Worm (Caenorhabditis elegans): ENCODE results near the gene fut-6.

fut-6 gene

DNA sequence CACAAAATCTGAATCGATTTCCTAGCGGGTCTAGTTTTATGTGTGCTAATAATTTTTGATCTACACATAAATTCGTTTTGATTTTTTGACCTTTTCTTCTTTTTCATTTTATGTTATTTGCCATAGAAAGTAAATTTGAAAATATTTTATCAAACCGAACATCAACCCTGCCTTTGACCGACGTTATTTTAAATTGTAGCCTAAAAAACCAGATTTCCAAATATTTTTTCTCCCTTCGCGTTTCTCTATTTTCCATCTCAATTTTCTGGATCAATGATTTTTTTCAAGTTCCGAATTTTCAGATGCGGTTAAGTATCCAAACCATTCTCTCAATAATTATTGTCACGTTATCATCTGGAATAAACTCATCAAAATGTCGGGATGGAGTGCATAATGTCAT, 22.2 kb upstream of the fut-6 start, which contains the start of gene T05A7.1:
Gene T05A7.1, plus strand, starts transcription at position 301 of the 400 bp plus-strand sequence.
- TF ChIP-seq lin-32 (GFP tag; optimal IDR thresholded peaks at IDR 0.05) (no peak), blmp-1 (tag; optimal IDR thresholded peaks at IDR 0.05) (no peak)

DNA sequence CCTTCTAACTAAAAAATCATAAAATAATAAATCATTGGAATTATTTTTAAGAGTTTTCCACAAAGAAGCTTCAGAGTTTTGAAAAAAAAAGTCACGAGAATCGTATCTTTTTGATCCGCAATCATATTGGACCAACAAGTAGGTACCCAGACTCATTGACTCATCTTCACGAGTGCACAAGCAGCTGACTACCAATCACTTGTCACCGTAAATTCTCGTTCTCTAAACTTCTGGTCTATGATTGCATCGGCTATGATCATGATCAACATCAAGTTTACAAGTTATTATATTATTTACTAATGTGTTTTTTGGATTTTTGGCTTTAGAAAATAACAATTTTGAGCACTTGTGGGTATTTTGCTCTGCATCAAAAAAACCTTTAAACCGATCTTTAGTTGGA, 20.5 kb upstream of the fut-6 start:
- TF ChIP-seq lin-32 (GFP tag; optimal IDR thresholded peaks at IDR 0.05) (no peak), hlh-1 (tag; optimal IDR thresholded peaks at IDR 0.05) (peak; percentile 75), unc-62 (GFP tag; optimal IDR thresholded peaks at IDR 0.05) (peak; percentile 40)

DNA sequence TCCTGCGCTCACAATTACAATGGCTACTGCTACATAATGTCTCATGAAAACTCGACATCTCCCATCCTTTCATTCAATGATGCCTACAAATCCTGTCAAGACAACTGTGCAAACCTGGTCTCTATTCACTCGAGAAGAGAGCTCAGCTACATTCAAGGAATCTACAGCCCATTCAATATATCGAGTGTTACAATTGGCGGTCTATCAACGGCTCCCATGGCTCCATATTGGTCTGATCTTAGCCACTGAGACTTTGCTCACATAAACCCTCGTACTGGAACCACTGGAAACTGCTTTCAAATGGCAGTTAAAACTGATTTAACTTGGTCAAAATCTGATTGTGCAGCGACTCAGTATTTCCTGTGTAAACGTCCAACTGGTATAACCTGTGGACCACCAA, 19.7 kb upstream of the fut-6 start, which contains the start of gene T05A7.3:
Gene T05A7.3, plus strand, starts transcription at position 301 of the 400 bp plus-strand sequence.
- no peak for TF ChIP-seq ceh-39 (tag; optimal IDR thresholded peaks at IDR 0.05)
- no peak for TF ChIP-seq ces-1 (GFP tag; optimal IDR thresholded peaks at IDR 0.05)
- no peak for TF ChIP-seq nhr-28 (tag; optimal IDR thresholded peaks at IDR 0.05)
- TF ChIP-seq lin-32 (GFP tag; optimal IDR thresholded peaks at IDR 0.05): no peak

DNA sequence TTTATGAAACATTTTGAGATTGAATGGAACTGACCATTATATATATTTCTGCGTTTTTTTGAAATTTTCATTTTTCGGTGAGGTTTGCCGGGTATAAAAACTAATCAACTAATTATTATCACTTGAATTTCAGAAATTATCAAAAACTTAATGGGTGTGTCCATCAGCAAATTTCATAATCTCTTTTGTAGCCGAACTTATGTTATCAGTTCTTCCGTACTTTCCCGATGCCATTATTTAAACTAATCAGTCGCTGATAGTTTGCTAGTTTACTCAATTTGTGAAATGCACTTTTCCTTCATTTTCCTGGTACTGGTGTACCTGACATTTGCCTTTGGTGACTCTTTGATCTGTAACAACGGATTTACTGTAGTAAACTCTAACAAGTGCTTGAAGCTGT, 18.5 kb upstream of the fut-6 start:
- TF ChIP-seq nhr-2 (tag; optimal IDR thresholded peaks at IDR 0.05) (no peak), lin-13 (tag; optimal IDR thresholded peaks at IDR 0.05) (no peak), ztf-11 (tag; optimal IDR thresholded peaks at IDR 0.05) (no peak), ceh-83 (GFP tag; optimal IDR thresholded peaks at IDR 0.05) (no peak), mab-5 (tag; optimal IDR thresholded peaks at IDR 0.05) (no peak), tbx-8 (GFP tag; optimal IDR thresholded peaks at IDR 0.05) (no peak), ham-2 (GFP tag; optimal IDR thresholded peaks at IDR 0.05) (no peak), pha-4 (tag; optimal IDR thresholded peaks at IDR 0.05) (no peak), unc-39 (tag; optimal IDR thresholded peaks at IDR 0.05) (no peak), nhr-12 (tag; optimal IDR thresholded peaks at IDR 0.05) (no peak)

DNA sequence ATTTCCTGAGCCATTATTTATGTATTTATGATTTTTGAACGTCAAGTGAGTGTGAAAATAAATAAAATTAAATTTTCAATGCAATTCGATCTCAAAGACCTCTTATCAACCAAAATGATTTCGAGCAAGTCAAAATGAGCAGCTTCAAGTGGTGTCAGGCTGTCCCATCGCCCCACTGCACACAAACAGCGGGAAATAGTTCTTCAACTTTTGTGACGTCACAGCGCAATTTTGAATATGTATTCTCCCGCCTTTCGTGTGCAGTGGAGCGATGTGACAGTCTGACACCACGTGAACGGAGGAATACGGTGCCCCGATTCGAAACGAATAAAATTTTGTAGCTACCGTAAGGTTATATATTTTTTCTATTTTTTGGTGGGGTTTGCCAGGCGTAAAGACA, 17.9 kb upstream of the fut-6 start:
- no peak for TF ChIP-seq ceh-43 (GFP tag; optimal IDR thresholded peaks at IDR 0.05)
- TF ChIP-seq blmp-1 (tag; optimal IDR thresholded peaks at IDR 0.05): no peak
- no peak for TF ChIP-seq cnd-1 (tag; optimal IDR thresholded peaks at IDR 0.05)
- no peak for TF ChIP-seq mab-5 (tag; optimal IDR thresholded peaks at IDR 0.05)
- TF ChIP-seq tbx-8 (GFP tag; optimal IDR thresholded peaks at IDR 0.05): no peak
- TF ChIP-seq drap-1 (GFP tag; optimal IDR thresholded peaks at IDR 0.05): no peak
- TF ChIP-seq unc-39 (tag; optimal IDR thresholded peaks at IDR 0.05): no peak
- no peak for TF ChIP-seq unc-120 (tag; optimal IDR thresholded peaks at IDR 0.05; ENCODE audit: poor library complexity, severe bottlenecking)
- TF ChIP-seq unc-62 (GFP tag; optimal IDR thresholded peaks at IDR 0.05): no peak
- no peak for TF ChIP-seq mls-2 (tag; optimal IDR thresholded peaks at IDR 0.05)
- TF ChIP-seq sem-2 (GFP tag; optimal IDR thresholded peaks at IDR 0.05): no peak
- no peak for TF ChIP-seq nhr-237 (tag; optimal IDR thresholded peaks at IDR 0.05)
- TF ChIP-seq nhr-28 (tag; optimal IDR thresholded peaks at IDR 0.05): no peak
- TF ChIP-seq lsy-2 (tag; optimal IDR thresholded peaks at IDR 0.05): no peak
- TF ChIP-seq M03D4.4 (tag; optimal IDR thresholded peaks at IDR 0.05): no peak
- no peak for TF ChIP-seq ceh-83 (GFP tag; optimal IDR thresholded peaks at IDR 0.05)
- TF ChIP-seq hlh-1 (tag; optimal IDR thresholded peaks at IDR 0.05): no peak
- TF ChIP-seq nhr-12 (tag; optimal IDR thresholded peaks at IDR 0.05): no peak
- TF ChIP-seq zip-8 (tag; optimal IDR thresholded peaks at IDR 0.05): no peak

DNA sequence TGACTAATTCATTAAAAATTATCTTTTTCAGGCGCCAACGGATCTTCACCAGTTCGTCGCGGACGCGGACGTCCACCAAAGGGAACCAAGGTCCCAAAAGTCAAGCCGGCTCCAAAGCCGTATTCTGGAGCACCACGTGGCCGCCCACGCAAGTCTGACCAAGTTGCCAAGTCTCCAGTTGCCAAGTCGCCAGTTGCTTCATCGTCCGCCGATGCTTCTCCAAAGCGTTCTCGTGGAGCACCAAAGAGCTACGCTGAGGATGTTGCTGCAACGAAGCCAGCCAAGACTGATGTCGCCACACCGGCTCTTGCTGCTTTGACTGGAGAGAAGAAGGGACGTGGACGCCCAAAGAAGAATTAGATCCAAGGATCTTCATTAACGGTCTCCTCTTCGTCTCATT, 17.5 kb upstream of the fut-6 start:
- no peak for TF ChIP-seq mab-5 (tag; optimal IDR thresholded peaks at IDR 0.05)
- no peak for TF ChIP-seq ceh-39 (tag; optimal IDR thresholded peaks at IDR 0.05)
- TF ChIP-seq ceh-43 (GFP tag; optimal IDR thresholded peaks at IDR 0.05): no peak
- no peak for TF ChIP-seq pha-4 (tag; optimal IDR thresholded peaks at IDR 0.05)
- TF ChIP-seq hlh-1 (tag; optimal IDR thresholded peaks at IDR 0.05): no peak
- TF ChIP-seq drap-1 (GFP tag; optimal IDR thresholded peaks at IDR 0.05): no peak
- no peak for TF ChIP-seq elt-1 (tag; optimal IDR thresholded peaks at IDR 0.05; ENCODE audit: borderline replicate concordance, insufficient read depth)
- TF ChIP-seq nhr-2 (tag; optimal IDR thresholded peaks at IDR 0.05): no peak
- TF ChIP-seq mep-1 (tag; optimal IDR thresholded peaks at IDR 0.05): no peak
- no peak for TF ChIP-seq ces-1 (GFP tag; optimal IDR thresholded peaks at IDR 0.05)
- no peak for TF ChIP-seq flh-1 (GFP tag; optimal IDR thresholded peaks at IDR 0.05)
- TF ChIP-seq tbx-8 (GFP tag; optimal IDR thresholded peaks at IDR 0.05): no peak

Measured in whole organism, mixed stage, embryonic.